Worm (Caenorhabditis elegans) whole organism, L3 larva: ENCODE results near the gene scav-5.

Experiments
- nfya-1 ChIP-seq: sonication (generic microtip); optimal IDR thresholded peaks from 2 replicates; lab custom pipeline; 2017; ENCODE audit warnings: missing genetic modification characterization, mild to moderate bottlenecking, missing compliant biosample characterization, antibody characterized with exemption, moderate library complexity; ENCODE audit not compliant: insufficient read depth
- nhr-28 ChIP-seq: fragments of 150-350 bp; optimal IDR thresholded peaks from 2 replicates; lab custom pipeline; 2014; ENCODE audit warnings: missing biosample characterization, missing genetic modification characterization
- pqm-1 ChIP-seq: fragments of 150-350 bp; optimal IDR thresholded peaks from 2 replicates; lab custom pipeline; 2017; ENCODE audit warnings: missing biosample characterization, missing genetic modification characterization, inconsistent platforms
- snpc-4 ChIP-seq: fragments of 150-350 bp; optimal IDR thresholded peaks from 2 replicates; lab custom pipeline; 2014; ENCODE audit warnings: missing biosample characterization, missing genetic modification characterization
- ztf-11 ChIP-seq: fragments of 150-350 bp; optimal IDR thresholded peaks from 2 replicates; lab custom pipeline; 2014; ENCODE audit warnings: missing biosample characterization, missing genetic modification characterization

DNA sequence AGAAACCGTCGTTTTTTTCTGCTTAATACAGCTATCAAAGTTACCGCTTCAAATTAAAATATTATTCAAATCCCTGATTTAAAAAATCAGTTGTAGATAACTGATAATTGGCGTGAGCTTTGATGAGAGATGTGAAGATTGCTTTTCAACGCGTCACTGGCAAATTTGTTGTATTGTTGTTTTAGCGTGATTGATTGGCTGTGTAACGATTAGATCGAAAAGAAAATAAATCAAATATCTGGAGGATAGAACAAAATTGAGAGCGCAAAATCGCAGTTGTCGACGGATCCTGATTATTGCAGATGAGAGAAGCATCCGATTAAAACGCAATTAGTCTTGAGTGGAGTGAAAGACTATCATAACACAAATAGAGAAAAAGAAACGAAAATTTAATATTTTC lies 17.3 kb upstream of the scav-5 start:
- TF ChIP-seq nfya-1, result no peak
- no peak for TF ChIP-seq pqm-1 (tag; lab: Kevin White, UChicago)
- no peak for TF ChIP-seq nhr-28 (tag; lab: Kevin White, UChicago)
- TF ChIP-seq snpc-4 (tag; lab: Kevin White, UChicago), result no peak
- no peak for TF ChIP-seq ztf-11
